Worm (Caenorhabditis elegans): ENCODE data around the gene luc-7L3.

luc-7L3 gene

DNA sequence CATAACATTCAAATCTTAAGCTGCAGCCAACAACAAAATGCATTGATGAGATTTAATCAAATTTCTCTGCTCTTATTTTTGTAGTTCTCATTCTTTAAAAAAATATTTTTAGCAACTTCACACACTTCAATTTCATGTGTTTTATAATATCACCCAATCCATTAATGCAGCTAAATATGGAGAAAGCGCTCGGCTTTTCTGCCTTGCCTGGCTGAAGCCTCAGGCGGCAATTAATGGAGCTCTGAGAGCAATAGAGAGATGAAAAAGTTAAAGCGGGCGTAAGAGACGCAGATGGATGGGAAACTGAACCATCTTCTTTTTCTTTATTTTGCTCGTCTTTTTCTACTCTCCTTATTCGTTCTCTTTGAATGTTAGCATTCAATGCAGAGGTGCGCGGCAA lies 9.9 kb upstream of the luc-7L3 start:
- peak; percentile 54 for TF ChIP-seq unc-42 (tag; optimal IDR thresholded peaks at IDR 0.05)
- TF ChIP-seq gmeb-2 (tag; optimal IDR thresholded peaks at IDR 0.05), result no peak

DNA sequence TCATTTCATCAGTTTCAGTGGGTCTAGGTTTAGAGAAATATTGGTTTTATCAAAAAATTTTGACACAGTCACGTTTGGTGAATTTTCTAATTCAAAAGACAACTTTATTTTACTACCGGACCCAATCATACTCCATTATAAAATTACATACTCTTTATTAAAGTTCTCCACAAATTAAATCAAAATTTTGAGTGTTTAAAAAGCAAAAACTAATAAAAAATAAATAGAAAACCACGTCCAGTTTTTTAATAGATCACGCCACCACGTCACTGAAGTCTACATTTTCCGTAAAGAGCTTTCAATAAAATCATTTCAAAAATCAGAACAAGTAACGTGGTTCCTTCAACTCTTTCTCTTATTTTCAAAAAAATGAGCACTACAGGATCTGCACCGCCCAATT lies 8.1 kb upstream of the luc-7L3 start, which contains the start of gene txt-1:
Gene txt-1, plus strand, starts transcription at position 301 of the 400 bp plus-strand sequence.
- TF ChIP-seq F13H6.1 (tag; optimal IDR thresholded peaks at IDR 0.05), result no peak
- no peak for TF ChIP-seq ceh-45 (GFP tag; IDR thresholded peaks at IDR 0.05)
- TF ChIP-seq elt-2 (tag; optimal IDR thresholded peaks at IDR 0.05), result no peak
- TF ChIP-seq unc-3 (GFP tag; conservative IDR thresholded peaks at IDR 0.05), result no peak
- no peak for TF ChIP-seq unc-3 (tag; optimal IDR thresholded peaks at IDR 0.05)
- no peak for TF ChIP-seq odd-2 (tag; optimal IDR thresholded peaks at IDR 0.05)
- no peak for TF ChIP-seq tbx-2 (tag; optimal IDR thresholded peaks at IDR 0.05)
- TF ChIP-seq dve-1 (tag; optimal IDR thresholded peaks at IDR 0.05), result no peak
- no peak for TF ChIP-seq pax-1 (tag; optimal IDR thresholded peaks at IDR 0.05)
- no peak for TF ChIP-seq hlh-6 (tag; optimal IDR thresholded peaks at IDR 0.05)

DNA sequence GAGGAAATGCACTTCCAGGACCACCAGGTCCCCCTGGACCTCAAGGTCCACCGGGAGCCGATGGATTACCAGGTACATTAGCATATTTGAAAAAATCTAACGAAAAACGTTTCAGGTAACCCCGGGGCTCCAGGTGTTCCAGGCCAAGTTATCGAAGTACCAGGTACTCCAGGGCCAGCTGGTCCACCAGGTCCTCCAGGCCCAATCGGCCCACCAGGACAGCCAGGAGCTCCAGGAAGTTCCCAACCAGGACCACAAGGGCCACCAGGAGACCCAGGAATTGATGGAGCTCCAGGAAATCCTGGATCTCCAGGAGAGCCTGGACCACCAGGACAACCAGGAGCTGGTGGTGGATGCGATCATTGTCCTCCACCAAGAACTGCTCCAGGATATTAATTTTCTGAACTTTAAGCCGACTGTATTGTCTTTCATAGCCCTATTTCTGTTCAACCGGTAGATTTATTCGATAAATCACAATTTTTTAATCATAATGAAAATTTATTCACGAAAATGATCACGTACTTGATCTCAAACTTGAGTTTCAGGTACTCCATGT lies 7.6 kb upstream of the luc-7L3 start:
- TF ChIP-seq ceh-19 (GFP tag; optimal IDR thresholded peaks at IDR 0.05), result no peak
- TF ChIP-seq pax-1 (tag; optimal IDR thresholded peaks at IDR 0.05), result no peak
- no peak for TF ChIP-seq C38D4.7 (GFP tag; optimal IDR thresholded peaks at IDR 0.05)
- no peak for TF ChIP-seq ceh-9 (tag; optimal IDR thresholded peaks at IDR 0.05)
- TF ChIP-seq elt-4 (tag; optimal IDR thresholded peaks at IDR 0.05), result no peak
- no peak for TF ChIP-seq zip-5 (tag; optimal IDR thresholded peaks at IDR 0.05)
- TF ChIP-seq ztf-16 (tag; optimal IDR thresholded peaks at IDR 0.05), result no peak
- TF ChIP-seq tbx-7 (tag; optimal IDR thresholded peaks at IDR 0.05), result no peak

DNA sequence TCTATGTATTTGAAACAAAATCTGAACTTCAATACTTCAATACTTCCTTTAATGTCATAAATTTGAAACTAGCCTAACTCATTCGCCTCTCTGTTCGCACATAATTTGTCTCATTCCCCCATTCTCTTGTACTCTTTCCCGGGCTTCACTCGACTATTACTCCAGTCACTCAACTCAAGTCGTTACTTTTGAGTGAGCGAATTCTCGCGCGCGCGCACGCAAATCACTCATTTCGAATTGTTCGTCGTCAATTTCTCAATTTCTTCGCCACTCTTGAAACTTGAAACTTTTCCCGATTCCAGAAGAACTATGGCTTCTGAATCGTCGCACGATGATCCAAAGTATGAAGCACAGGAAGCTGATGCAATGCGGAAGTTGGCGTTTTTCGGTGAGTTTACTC lies 6.4 kb upstream of the luc-7L3 start, which contains the start of gene col-68:
Gene col-68, plus strand, starts transcription at position 301 of the 400 bp plus-strand sequence.
- no peak for TF ChIP-seq fax-1 (tag; optimal IDR thresholded peaks at IDR 0.05)
- no peak for TF ChIP-seq ceh-6 (GFP tag; optimal IDR thresholded peaks at IDR 0.05)
- TF ChIP-seq ceh-31 (tag; optimal IDR thresholded peaks at IDR 0.05), result no peak
- TF ChIP-seq fkh-10 (GFP tag; optimal IDR thresholded peaks at IDR 0.05), result no peak
- no peak for TF ChIP-seq syd-9 (tag; optimal IDR thresholded peaks at IDR 0.05)
- TF ChIP-seq ceh-2 (tag; optimal IDR thresholded peaks at IDR 0.05), result no peak
- no peak for TF ChIP-seq fkh-6 (tag; optimal IDR thresholded peaks at IDR 0.05)
- no peak for TF ChIP-seq eyg-1 (tag; optimal IDR thresholded peaks at IDR 0.05)
- no peak for TF ChIP-seq pha-4 (tag; optimal IDR thresholded peaks at IDR 0.05)
- TF ChIP-seq C08G9.2 (tag; optimal IDR thresholded peaks at IDR 0.05), result no peak
- no peak for TF ChIP-seq ceh-30 (tag; optimal IDR thresholded peaks at IDR 0.05)
- no peak for TF ChIP-seq ttx-3 (tag; optimal IDR thresholded peaks at IDR 0.05)
- no peak for TF ChIP-seq ceh-14 (tag; optimal IDR thresholded peaks at IDR 0.05)

DNA sequence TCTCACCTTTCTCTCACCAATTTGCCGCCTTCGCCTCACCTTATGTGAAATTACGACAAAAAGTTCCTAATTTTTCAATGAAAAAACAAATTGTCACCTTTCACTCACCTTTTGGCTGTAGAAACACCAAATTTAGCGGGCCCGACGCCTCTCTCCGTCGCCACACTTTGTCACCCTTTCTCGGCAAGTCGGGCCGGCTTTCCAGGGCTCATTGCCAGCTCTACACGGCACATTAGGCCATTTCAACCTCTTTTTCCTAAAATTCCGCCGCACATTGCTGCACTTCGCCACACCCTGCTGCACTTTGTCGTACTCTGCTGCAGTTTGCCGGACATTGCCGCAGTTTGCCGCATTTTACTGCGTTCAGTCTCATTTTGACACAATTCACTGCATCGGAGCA lies 3.3 kb upstream of the luc-7L3 start:
- TF ChIP-seq Y22D7AL.16 (tag; optimal IDR thresholded peaks at IDR 0.05), result no peak
- TF ChIP-seq ceh-34 (tag; optimal IDR thresholded peaks at IDR 0.05), result no peak
- no peak for TF ChIP-seq unc-86 (tag; optimal IDR thresholded peaks at IDR 0.05)
- no peak for TF ChIP-seq lin-11 (tag; optimal IDR thresholded peaks at IDR 0.05)
- TF ChIP-seq tbx-7 (tag; optimal IDR thresholded peaks at IDR 0.05), result no peak
- no peak for TF ChIP-seq ets-4 (tag; optimal IDR thresholded peaks at IDR 0.05)
- TF ChIP-seq ceh-45 (GFP tag; IDR thresholded peaks at IDR 0.05), result no peak
- TF ChIP-seq hlh-30 (tag; optimal IDR thresholded peaks at IDR 0.05; ENCODE audit: insufficient read depth), result no peak
- no peak for TF ChIP-seq fkh-6 (tag; optimal IDR thresholded peaks at IDR 0.05)
- TF ChIP-seq ceh-22 (tag; optimal IDR thresholded peaks at IDR 0.05), result no peak
- TF ChIP-seq nfya-1 (tag; optimal IDR thresholded peaks at IDR 0.05), result no peak
- no peak for TF ChIP-seq hlh-13 (GFP tag; optimal IDR thresholded peaks at IDR 0.05)
- no peak for TF ChIP-seq ceh-2 (tag; optimal IDR thresholded peaks at IDR 0.05)

All from whole organism, late embryonic.